Fruit fly (Drosophila melanogaster) whole organism, adult: ENCODE measurements around the gene Hap40.

Source experiments
- CG11617 ChIP-seq: fragments of 200-800 bp; sonication (Bioruptor generic); optimal IDR thresholded peaks from 2 replicates; lab custom pipeline; 2017; ENCODE audit warnings: mild to moderate bottlenecking, missing biosample characterization, missing genetic modification reagents, missing genetic modification characterization
- CG12768 ChIP-seq: fragments of 200-800 bp; sonication (Bioruptor generic); optimal IDR thresholded peaks from 2 replicates; lab custom pipeline; 2017; ENCODE audit warnings: missing biosample characterization, missing genetic modification characterization, mild to moderate bottlenecking, moderate library complexity, missing genetic modification reagents
- CG14711 ChIP-seq: fragments of 200-800 bp; sonication (Bioruptor generic); optimal IDR thresholded peaks from 2 replicates; lab custom pipeline; 2018; ENCODE audit warnings: missing biosample characterization, mild to moderate bottlenecking, missing genetic modification characterization, moderate library complexity
- CG1620 ChIP-seq: fragments of 200-800 bp; sonication (Bioruptor generic); optimal IDR thresholded peaks from 2 replicates; lab custom pipeline; 2016; ENCODE audit warnings: missing biosample characterization, missing genetic modification characterization
- CG33017 ChIP-seq: fragments of 200-800 bp; sonication (Bioruptor generic); optimal IDR thresholded peaks from 2 replicates; lab custom pipeline; 2018; ENCODE audit warnings: missing biosample characterization, mild to moderate bottlenecking, missing genetic modification characterization, moderate library complexity
- CG5204 ChIP-seq: fragments of 200-800 bp; sonication (Bioruptor generic); optimal IDR thresholded peaks from 2 replicates; lab custom pipeline; 2016; ENCODE audit warnings: missing biosample characterization, missing genetic modification characterization
- CG7045 ChIP-seq: fragments of 200-800 bp; sonication (Bioruptor generic); optimal IDR thresholded peaks from 2 replicates; lab custom pipeline; 2017; ENCODE audit warnings: missing biosample characterization, mild to moderate bottlenecking, missing genetic modification characterization
- CG7101 ChIP-seq: fragments of 200-800 bp; sonication (Bioruptor generic); optimal IDR thresholded peaks from 2 replicates; lab custom pipeline; 2018; ENCODE audit warnings: missing biosample characterization, mild to moderate bottlenecking, missing genetic modification characterization, moderate library complexity
- Clk ChIP-seq: fragments of 200-800 bp; sonication (Bioruptor generic); optimal IDR thresholded peaks from 2 replicates; lab custom pipeline; 2017; ENCODE audit warnings: missing biosample characterization, missing genetic modification characterization
- Crg-1 ChIP-seq: fragments of 200-800 bp; sonication (Bioruptor generic); optimal IDR thresholded peaks from 2 replicates; lab custom pipeline; 2016; ENCODE audit warnings: missing biosample characterization, missing genetic modification characterization
- Hr96 ChIP-seq: fragments of 200-800 bp; sonication (Bioruptor generic); optimal IDR thresholded peaks from 2 replicates; lab custom pipeline; 2016; ENCODE audit warnings: missing biosample characterization, missing genetic modification characterization
- Mnt ChIP-seq: fragments of 200-800 bp; sonication (Bioruptor generic); optimal IDR thresholded peaks from 2 replicates; lab custom pipeline; 2016; ENCODE audit warnings: missing biosample characterization, mild to moderate bottlenecking, missing genetic modification characterization
- bab1 ChIP-seq: fragments of 200-800 bp; sonication (Bioruptor generic); optimal IDR thresholded peaks from 3 replicates; lab custom pipeline; 2019; ENCODE audit warnings: missing biosample characterization, mild to moderate bottlenecking, missing genetic modification characterization, moderate library complexity
- cic ChIP-seq: fragments of 200-800 bp; sonication (Bioruptor generic); optimal IDR thresholded peaks from 2 replicates; lab custom pipeline; 2017; ENCODE audit warnings: missing biosample characterization, mild to moderate bottlenecking, missing genetic modification characterization, moderate library complexity
- cnc ChIP-seq, 2 experiments: fragments of >200 bp; optimal IDR thresholded peaks; 2 replicates each; lab custom pipeline; 2017
- kay ChIP-seq: fragments of 200-800 bp; sonication (Bioruptor generic); peaks from one replicate; lab custom pipeline; 2016; ENCODE audit warnings: missing biosample characterization, missing genetic modification characterization, borderline replicate concordance
- ovo ChIP-seq: fragments of 200-800 bp; sonication (Bioruptor generic); optimal IDR thresholded peaks from 2 replicates; lab custom pipeline; 2016; ENCODE audit warnings: missing biosample characterization, missing genetic modification characterization
- pad ChIP-seq: fragments of 200-800 bp; sonication (Bioruptor generic); optimal IDR thresholded peaks from 3 replicates; lab custom pipeline; 2017; ENCODE audit warnings: missing biosample characterization, missing genetic modification characterization, mild to moderate bottlenecking, moderate library complexity, missing genetic modification reagents
- tj ChIP-seq: fragments of 200-800 bp; sonication (Bioruptor generic); optimal IDR thresholded peaks from 3 replicates; lab custom pipeline; 2017; ENCODE audit warnings: missing biosample characterization, mild to moderate bottlenecking, missing genetic modification characterization, moderate library complexity
- toe ChIP-seq: fragments of 200-800 bp; sonication (Bioruptor generic); optimal IDR thresholded peaks from 2 replicates; lab custom pipeline; 2016; ENCODE audit warnings: missing biosample characterization, missing genetic modification characterization

The Hap40 gene

DNA sequence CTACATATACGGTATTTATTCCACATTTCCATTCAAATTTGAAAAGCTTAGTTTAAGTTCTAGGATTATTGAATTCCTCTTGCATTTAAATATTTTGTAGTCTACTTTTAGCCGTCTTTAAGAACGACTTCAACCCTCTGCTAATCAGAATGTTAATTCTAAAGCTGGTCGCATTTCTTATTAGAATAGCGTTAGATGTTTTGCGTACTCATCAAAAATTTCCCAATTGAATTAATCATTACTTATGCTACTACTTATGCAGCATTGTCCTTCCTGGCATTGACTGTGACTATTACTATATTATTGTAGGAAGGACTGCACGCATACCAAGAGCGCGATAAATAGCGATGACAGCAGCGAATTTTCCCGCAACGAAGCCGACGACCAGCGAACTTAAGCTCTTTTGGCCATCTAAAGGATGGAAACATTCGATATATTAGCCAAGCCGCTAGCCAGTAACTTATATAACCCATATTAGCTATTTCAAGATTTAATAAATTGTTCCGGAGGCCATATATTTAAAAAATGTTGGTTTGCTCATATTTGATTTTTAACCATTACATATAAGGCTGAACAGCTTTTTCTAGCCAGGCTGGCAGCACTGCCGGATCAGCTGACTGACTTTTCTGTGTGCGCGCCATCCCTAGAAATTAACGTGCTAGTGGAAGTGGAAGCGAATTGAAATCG lies 6.9 kb upstream of the Hap40 start, which contains the start of gene CG8128:
TSS of gene CG8128 (plus strand) at position 641 of the 687 bp plus-strand sequence.
- TF ChIP-seq CG33017 (tag; lab: Kevin White, UChicago) (no peak), toe (GFP tag; lab: Kevin White, UChicago) (peak; percentile 57), CG1620 (peak; percentile 35), ovo (GFP tag; lab: Kevin White, UChicago) (peak; percentile 16), tj (peak; percentile 57), CG5204 (peak; percentile 33)

dm6 chrX:15697581-15698208 lies 6.2 kb upstream of the Hap40 start:
- no peak for TF ChIP-seq cnc (optimal IDR thresholded peaks at IDR 0.05; lab: Kevin White, UChicago)
- TF ChIP-seq CG7101, result peak; percentile 96
- peak; percentile 81 for TF ChIP-seq CG1620
- peak; percentile 76 for TF ChIP-seq ovo (GFP tag; lab: Kevin White, UChicago)
- TF ChIP-seq CG5204, result peak; percentile 61
- TF ChIP-seq cic (GFP tag; lab: Kevin White, UChicago), result peak; percentile 80
- no peak for TF ChIP-seq toe (GFP tag; lab: Kevin White, UChicago)
- peak; percentile 85 for TF ChIP-seq CG7045 (GFP tag; lab: Kevin White, UChicago)
- peak; percentile 91 for TF ChIP-seq Mnt
- TF ChIP-seq kay, result no peak
- peak; percentile 95 for TF ChIP-seq CG14711 (tag; lab: Kevin White, UChicago)
- no peak for TF ChIP-seq Hr96 (GFP tag; lab: Kevin White, UChicago)
- TF ChIP-seq CG33017 (tag; lab: Kevin White, UChicago), result peak; percentile 90
- peak; percentile 75 for TF ChIP-seq Crg-1
- TF ChIP-seq Clk (GFP tag; lab: Kevin White, UChicago), result peak; percentile 59
- TF ChIP-seq CG11617, result peak; percentile 91
- peak; percentile 83 for TF ChIP-seq pad (GFP tag; lab: Kevin White, UChicago)
- TF ChIP-seq tj, result peak; percentile 73
- TF ChIP-seq CG12768 (GFP tag; lab: Kevin White, UChicago), result peak; percentile 73
- peak; percentile 96 for TF ChIP-seq bab1

dm6 chrX:15701047-15701446 lies 2.9 kb upstream of the Hap40 start, which contains the start of gene CG9240:
Gene CG9240 (minus strand): TSS chrX:15701259.
- TF ChIP-seq Clk (GFP tag; lab: Kevin White, UChicago), result no peak
- TF ChIP-seq CG11617, result no peak
- TF ChIP-seq CG14711 (tag; lab: Kevin White, UChicago), result peak; percentile 1
- TF ChIP-seq bab1, result peak; percentile 64
- no peak for TF ChIP-seq Crg-1
- peak; percentile 13 for TF ChIP-seq Mnt

dm6 chrX:15709624-15709983 lies 5.7 kb downstream of the Hap40 start:
- peak; percentile 90 for TF ChIP-seq tj
- no peak for TF ChIP-seq kay

DNA sequence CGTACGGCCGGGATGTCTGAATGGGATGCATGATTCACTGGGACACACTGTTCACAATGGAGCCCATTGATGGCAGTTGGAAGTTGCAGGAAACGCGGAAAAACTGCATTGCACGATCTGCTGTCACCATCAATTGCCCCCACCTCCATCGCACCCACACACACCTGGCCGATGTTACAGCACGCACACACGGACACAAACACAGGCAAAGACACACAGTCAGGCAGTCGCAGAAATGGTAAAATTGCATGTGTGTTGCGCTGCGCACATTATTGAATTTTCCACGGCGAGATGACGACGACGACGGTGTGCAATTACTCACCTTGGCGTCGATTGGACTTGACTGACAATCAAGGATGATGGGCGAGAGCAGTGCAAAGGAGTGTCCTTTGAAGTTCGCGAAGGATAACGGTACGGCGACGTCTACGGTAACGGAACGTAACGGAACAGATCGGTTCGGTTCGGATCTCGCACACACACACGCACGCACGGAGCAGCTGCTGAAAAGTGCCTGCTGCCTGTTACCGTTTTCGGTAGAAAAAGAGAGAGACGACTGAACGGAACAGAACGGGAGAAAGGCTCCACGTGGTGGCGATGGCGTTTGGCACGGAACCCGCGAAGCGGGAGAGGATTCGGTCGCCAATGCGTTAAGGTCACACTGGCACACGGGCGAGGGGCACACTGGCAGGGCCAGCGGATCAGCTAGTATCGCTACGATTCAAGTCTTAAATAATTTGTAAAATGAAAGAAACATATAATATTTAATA lies 6.2 kb downstream of the Hap40 start, which contains the start of the genes CG9281 and CG15601:
TSS of gene CG9281 (minus strand) at position 556 of the 767 bp plus-strand sequence.
TSS of gene CG15601 (plus strand) at position 664 of the 767 bp plus-strand sequence.
- TF ChIP-seq Hr96 (GFP tag; lab: Kevin White, UChicago) (no peak), ovo (GFP tag; lab: Kevin White, UChicago) (peak; percentile 99), kay (no peak), CG1620 (no peak), Mnt (peak; percentile 99), CG5204 (no peak), CG11617 (peak; percentile 16), cic (GFP tag; lab: Kevin White, UChicago) (peak; percentile 43), bab1 (no peak), CG7045 (GFP tag; lab: Kevin White, UChicago) (no peak), CG12768 (GFP tag; lab: Kevin White, UChicago) (no peak), CG33017 (tag; lab: Kevin White, UChicago) (no peak), CG14711 (tag; lab: Kevin White, UChicago) (no peak), CG7101 (no peak), pad (GFP tag; lab: Kevin White, UChicago) (peak; percentile 41), toe (GFP tag; lab: Kevin White, UChicago) (no peak), tj (peak; percentile 83), Clk (GFP tag; lab: Kevin White, UChicago) (no peak), cnc (optimal IDR thresholded peaks at IDR 0.05; lab: Kevin White, UChicago) (no peak), Crg-1 (no peak)

DNA sequence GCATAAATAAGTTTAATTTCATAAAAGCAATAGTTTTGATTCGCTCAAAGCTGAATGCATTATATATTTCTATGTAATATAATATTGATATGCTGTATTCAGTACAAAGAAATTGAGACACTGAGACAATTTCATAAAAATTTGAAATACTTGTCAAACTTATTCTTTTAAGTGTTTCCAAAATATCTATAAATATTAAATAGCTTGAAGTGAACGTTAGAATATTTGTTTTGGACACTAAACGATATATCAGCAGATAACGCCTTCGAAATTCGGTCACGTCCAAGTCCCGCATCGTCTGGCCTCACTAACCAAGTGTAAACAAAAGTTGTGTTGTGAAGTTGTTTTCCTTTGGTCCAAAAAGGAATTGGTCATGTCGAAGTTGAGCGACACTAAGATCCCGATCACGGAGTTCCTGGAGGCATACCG lies 6.8 kb downstream of the Hap40 start:
- peak; percentile 14 for TF ChIP-seq Mnt
- TF ChIP-seq kay, result no peak

- TF ChIP-seq CG14711 (tag; lab: Kevin White, UChicago) (peak; percentile 22), CG11617 (peak; percentile 60), tj (peak; percentile 13), bab1 (peak; percentile 59), Hr96 (GFP tag; lab: Kevin White, UChicago) (no peak), kay (no peak), CG1620 (peak; percentile 48), pad (GFP tag; lab: Kevin White, UChicago) (peak; percentile 36), CG7101 (peak; percentile 63), Mnt (peak; percentile 73), toe (GFP tag; lab: Kevin White, UChicago) (no peak)
Observed at dm6 chrX:15712409-15712808, 8.5 kb downstream of the Hap40 start, which contains the start of gene HUWE1. Gene HUWE1 (plus strand): TSS chrX:15712628.
